Worm (Caenorhabditis elegans) whole organism, L2 larva: ENCODE data around the gene dhhc-14.
A peak's percentile ranks its signal among the peaks of the same experiment; 100 is the strongest.

ENCODE experiments used
- F13H6.1 ChIP-seq: sonication (generic microtip); optimal IDR thresholded peaks from 2 replicates; lab custom pipeline; 2016; ENCODE audit warnings: missing genetic modification characterization, missing compliant biosample characterization
- R02D3.7 ChIP-seq: fragments of 150-350 bp; optimal IDR thresholded peaks from 2 replicates; lab custom pipeline; 2014; ENCODE audit warnings: missing biosample characterization, missing genetic modification characterization
- Y55F3AM.14 ChIP-seq: fragments of 200-800 bp; sonication (Bioruptor generic); optimal IDR thresholded peaks from 2 replicates; lab custom pipeline; 2018; ENCODE audit warnings: mild to moderate bottlenecking, missing genetic modification characterization, missing compliant biosample characterization
- ama-1 ChIP-seq: fragments of 150-350 bp; optimal IDR thresholded peaks from 2 replicates; lab custom pipeline; 2018; ENCODE audit warnings: inconsistent platforms
- elt-3 ChIP-seq: sonication (generic microtip); optimal IDR thresholded peaks from 2 replicates; lab custom pipeline; 2017; ENCODE audit warnings: missing biosample characterization, missing genetic modification characterization
- lin-11 ChIP-seq: fragments of 150-350 bp; sonication (generic microtip); optimal IDR thresholded peaks from 2 replicates; lab custom pipeline; 2014; ENCODE audit warnings: missing biosample characterization, missing genetic modification characterization, inconsistent platforms, mixed read lengths
- lin-39 ChIP-seq: fragments of 150-350 bp; optimal IDR thresholded peaks from 2 replicates; lab custom pipeline; 2014; ENCODE audit warnings: missing biosample characterization, missing genetic modification reagents, missing genetic modification characterization
- nhr-237 ChIP-seq: fragments of 150-350 bp; optimal IDR thresholded peaks from 2 replicates; lab custom pipeline; 2014; ENCODE audit warnings: missing biosample characterization, missing genetic modification characterization
- nhr-25 ChIP-seq: fragments of 150-350 bp; sonication (generic microtip); optimal IDR thresholded peaks from 3 replicates; lab custom pipeline; 2014; ENCODE audit warnings: missing biosample characterization, missing genetic modification characterization
- snpc-4 ChIP-seq: fragments of 150-350 bp; optimal IDR thresholded peaks from 2 replicates; lab custom pipeline; 2014; ENCODE audit warnings: missing biosample characterization, missing genetic modification characterization
- unc-62 ChIP-seq: fragments of 150-350 bp; optimal IDR thresholded peaks from 2 replicates; lab custom pipeline; 2014; ENCODE audit warnings: missing biosample characterization, missing genetic modification reagents, missing genetic modification characterization
- zag-1 ChIP-seq: fragments of 150-350 bp; optimal IDR thresholded peaks from 2 replicates; lab custom pipeline; 2014; ENCODE audit warnings: missing biosample characterization, missing genetic modification characterization

DNA sequence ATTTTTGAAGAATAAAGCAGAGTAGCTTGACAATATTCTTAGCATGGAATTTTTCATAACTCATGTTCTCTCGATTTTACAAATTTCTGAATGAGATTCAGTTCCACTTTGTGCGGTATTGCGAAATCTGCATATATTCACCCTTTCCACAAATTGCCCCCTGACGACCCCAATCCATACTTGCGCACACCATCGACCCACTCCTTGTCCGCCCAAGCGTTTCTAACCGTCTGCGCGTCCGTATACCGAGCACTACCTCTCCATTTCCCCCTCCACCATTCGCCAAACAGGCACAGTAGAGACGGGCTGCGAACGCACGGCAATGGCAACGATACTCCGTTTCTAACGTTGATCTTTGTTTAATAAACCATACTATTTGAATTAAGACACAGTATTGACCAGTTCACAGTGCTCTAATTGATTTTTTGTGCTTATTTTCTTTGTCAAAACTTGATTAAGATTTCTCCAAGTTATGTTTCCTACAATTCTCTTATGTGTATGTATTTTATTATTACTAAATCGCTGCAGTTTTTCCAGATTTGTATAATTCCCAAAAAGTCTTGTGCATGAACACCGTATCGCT lies 4.6 kb downstream of the dhhc-14 start, which contains the start of gene utx-1:
- TF ChIP-seq nhr-237 (no peak), ama-1 (lab: Kevin White, UChicago) (no peak), Y55F3AM.14 (GFP tag; lab: Kevin White, UChicago) (no peak), snpc-4 (tag; lab: Kevin White, UChicago) (no peak), zag-1 (tag; lab: Kevin White, UChicago) (no peak), R02D3.7 (no peak), nhr-25 (tag; lab: Kevin White, UChicago) (peak; percentile 36), elt-3 (tag; lab: Kevin White, UChicago) (no peak), F13H6.1 (tag; lab: Kevin White, UChicago) (peak; percentile 39), lin-11 (tag; lab: Kevin White, UChicago) (no peak), lin-39 (tag; lab: Kevin White, UChicago) (no peak), unc-62 (GFP tag; lab: Kevin White, UChicago) (no peak)
